Worm (Caenorhabditis elegans): ENCODE data around the gene C12D5.10.

DNA sequence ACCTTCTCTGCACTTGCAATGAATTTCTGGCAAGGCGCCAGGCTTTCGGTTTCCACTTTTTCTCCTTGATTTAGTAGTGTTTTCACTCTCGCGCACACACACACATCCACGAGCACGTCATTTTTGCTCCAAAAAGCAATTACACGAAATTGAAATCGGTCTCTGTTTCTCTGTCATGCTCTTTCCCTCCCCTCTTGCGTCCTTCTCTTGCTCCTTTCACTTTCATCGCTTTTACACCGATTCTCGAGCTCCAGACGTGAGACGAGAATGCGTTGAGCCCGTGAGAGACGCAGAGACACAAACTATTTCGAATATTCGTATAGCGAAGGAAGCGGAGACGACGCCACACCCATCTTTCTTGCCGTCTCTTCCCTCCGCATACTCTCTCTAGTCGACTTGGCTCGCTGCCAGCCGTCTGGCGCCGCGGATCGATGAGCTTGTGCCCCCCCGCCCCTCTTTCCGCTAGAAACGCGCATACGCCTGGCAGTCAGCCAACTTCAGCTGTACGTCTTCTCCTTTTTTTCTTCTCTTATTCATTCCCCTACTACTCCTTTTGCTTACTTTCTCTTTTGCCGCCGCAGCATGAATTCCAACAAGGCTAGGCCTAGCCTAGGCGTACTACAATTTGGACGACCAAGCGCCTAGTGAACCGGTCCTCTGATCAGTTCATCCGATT lies 34.8 kb upstream of the C12D5.10 start:
- TF ChIP-seq nhr-232 (tag; optimal IDR thresholded peaks at IDR 0.05) (no peak), pha-4 (tag; optimal IDR thresholded peaks at IDR 0.05) (no peak), ama-1 (optimal IDR thresholded peaks at IDR 0.05) (no peak), ets-4 (tag; optimal IDR thresholded peaks at IDR 0.05) (no peak), sox-4 (tag; optimal IDR thresholded peaks at IDR 0.05) (no peak)
